Fruit fly (Drosophila melanogaster) Kc167 (cell line): ENCODE data around the gene CG17198.

Experiments
- Myc ChIP-seq: fragments of >200 bp; optimal IDR thresholded peaks from 2 replicates; lab custom pipeline; 2017; ENCODE audit warnings: missing external identifiers
- h ChIP-seq: fragments of >200 bp; optimal IDR thresholded peaks from 3 replicates; lab custom pipeline; 2018; ENCODE audit warnings: missing external identifiers
- insv ChIP-seq: fragments of >200 bp; optimal IDR thresholded peaks from 3 replicates; lab custom pipeline; 2018; ENCODE audit warnings: missing external identifiers
- psq ChIP-seq: fragments of >200 bp; optimal IDR thresholded peaks from 2 replicates; lab custom pipeline; 2017; ENCODE audit warnings: missing external identifiers

dm6 chr3R:25762005-25762764 is 13.0 kb downstream of the CG17198 start:
- TF ChIP-seq h (lab: Kevin White, UChicago) (no peak), insv (lab: Kevin White, UChicago) (no peak), psq (lab: Kevin White, UChicago) (no peak), Myc (no peak)
